Worm (Caenorhabditis elegans): ENCODE measurements around the gene kin-30.
A peak's percentile ranks its signal among the peaks of the same experiment; 100 is the strongest.

kin-30 gene

ce11 chrV:15221330-15221729 is 23.2 kb upstream of the kin-30 start, which contains the start of gene irld-25:
Gene irld-25, plus strand, starts transcription at chrV:15221630.
- no peak for TF ChIP-seq unc-62 (GFP tag; optimal IDR thresholded peaks at IDR 0.05)
- TF ChIP-seq lin-39 (tag; optimal IDR thresholded peaks at IDR 0.05), result no peak
- no peak for TF ChIP-seq mab-9 (GFP tag; IDR thresholded peaks at IDR 0.05)
- TF ChIP-seq C04F5.9 (tag; optimal IDR thresholded peaks at IDR 0.05), result no peak
- TF ChIP-seq C16A3.4 (tag; optimal IDR thresholded peaks at IDR 0.05), result no peak
- TF ChIP-seq nhr-12 (tag; optimal IDR thresholded peaks at IDR 0.05), result no peak
- no peak for TF ChIP-seq mef-2 (tag; optimal IDR thresholded peaks at IDR 0.05)
- TF ChIP-seq unc-86 (tag; optimal IDR thresholded peaks at IDR 0.05), result no peak
- no peak for TF ChIP-seq Y116A8C.19 (tag; optimal IDR thresholded peaks at IDR 0.05; ENCODE audit: borderline replicate concordance)

ce11 chrV:15223668-15224067 is 20.9 kb upstream of the kin-30 start, which contains the start of gene srw-24:
Gene srw-24, plus strand, starts transcription at chrV:15223968.
- TF ChIP-seq hlh-17 (GFP tag; optimal IDR thresholded peaks at IDR 0.05; ENCODE audit: borderline replicate concordance) (no peak), fkh-4 (tag; optimal IDR thresholded peaks at IDR 0.05; ENCODE audit: borderline replicate concordance) (no peak), pax-3 (tag; optimal IDR thresholded peaks at IDR 0.05) (no peak), snu-23 (GFP tag; optimal IDR thresholded peaks at IDR 0.05) (no peak), ceh-63 (GFP tag; optimal IDR thresholded peaks at IDR 0.05) (no peak), nhr-84 (tag; optimal IDR thresholded peaks at IDR 0.05) (no peak), sptf-1 (tag; optimal IDR thresholded peaks at IDR 0.05) (no peak), lin-14 (GFP tag; optimal IDR thresholded peaks at IDR 0.05) (no peak), swsn-7 (tag; optimal IDR thresholded peaks at IDR 0.05) (no peak), unc-62 (GFP tag; optimal IDR thresholded peaks at IDR 0.05) (no peak), fkh-10 (GFP tag; optimal IDR thresholded peaks at IDR 0.05) (no peak), grh-1 (GFP tag; IDR thresholded peaks at IDR 0.05) (no peak), sup-37 (GFP tag; optimal IDR thresholded peaks at IDR 0.05) (no peak)

- TF ChIP-seq Y116A8C.19 (tag; optimal IDR thresholded peaks at IDR 0.05; ENCODE audit: borderline replicate concordance), result no peak
- no peak for TF ChIP-seq irx-1 (tag; optimal IDR thresholded peaks at IDR 0.05)
- TF ChIP-seq dpl-1 (GFP tag; optimal IDR thresholded peaks at IDR 0.05), result no peak
- no peak for TF ChIP-seq zip-4 (GFP tag; optimal IDR thresholded peaks at IDR 0.05)
- TF ChIP-seq ets-5 (GFP tag; IDR thresholded peaks at IDR 0.05), result no peak
- no peak for TF ChIP-seq grh-1 (GFP tag; IDR thresholded peaks at IDR 0.05)
These were observed 18.9 kb upstream of the kin-30 start, which contains the start of gene srw-14 for ce11 chrV:15225650-15226049. Gene srw-14, plus strand, starts transcription at chrV:15225950.

- TF ChIP-seq dsc-1 (tag; optimal IDR thresholded peaks at IDR 0.05) (no peak), nhr-20 (tag; optimal IDR thresholded peaks at IDR 0.05) (no peak), tlp-1 (tag; optimal IDR thresholded peaks at IDR 0.05) (peak; percentile 45), elt-2 (tag; optimal IDR thresholded peaks at IDR 0.05) (peak; percentile 79)
These were observed 18.4 kb upstream of the kin-30 start for ce11 chrV:15226206-15226605.

ce11 chrV:15230243-15230642 is 14.3 kb upstream of the kin-30 start, which contains the start of gene srw-15:
Gene srw-15, plus strand, starts transcription at chrV:15230543.
- TF ChIP-seq efl-1 (optimal IDR thresholded peaks at IDR 0.05) (no peak), efl-1 (GFP tag; optimal IDR thresholded peaks at IDR 0.05 in 1 of 2) (peak in 1 of 2 experiments; percentile 60), pax-3 (tag; optimal IDR thresholded peaks at IDR 0.05) (no peak)

ce11 chrV:15232200-15232599 is 12.4 kb upstream of the kin-30 start, which contains the start of gene srw-13:
Gene srw-13, plus strand, starts transcription at chrV:15232500.
- TF ChIP-seq sup-37 (GFP tag; optimal IDR thresholded peaks at IDR 0.05) (no peak), C04F5.9 (tag; optimal IDR thresholded peaks at IDR 0.05) (no peak), hlh-4 (tag; optimal IDR thresholded peaks at IDR 0.05) (no peak), hpl-2 (GFP tag; optimal IDR thresholded peaks at IDR 0.05) (no peak), xbp-1 (tag; optimal IDR thresholded peaks at IDR 0.05) (no peak), lin-15B (tag; optimal IDR thresholded peaks at IDR 0.05) (no peak), lin-13 (GFP tag; optimal IDR thresholded peaks at IDR 0.05) (no peak), ceh-88 (GFP tag; IDR thresholded peaks at IDR 0.05) (no peak), vab-15 (tag; optimal IDR thresholded peaks at IDR 0.05) (no peak), lsy-2 (tag; optimal IDR thresholded peaks at IDR 0.05) (no peak), Y116A8C.19 (tag; optimal IDR thresholded peaks at IDR 0.05; ENCODE audit: borderline replicate concordance) (no peak), grh-1 (GFP tag; IDR thresholded peaks at IDR 0.05) (no peak), mef-2 (tag; optimal IDR thresholded peaks at IDR 0.05) (no peak), nhr-47 (tag; optimal IDR thresholded peaks at IDR 0.05) (no peak), nhr-76 (tag; optimal IDR thresholded peaks at IDR 0.05) (no peak), ceh-8 (GFP tag; optimal IDR thresholded peaks at IDR 0.05) (no peak)
